Fruit fly (Drosophila melanogaster) whole organism, prepupa: ENCODE measurements around the gene f.

Source experiments
- CG15336 ChIP-seq: fragments of 200-800 bp; sonication (Bioruptor generic); IDR thresholded peaks from 2 replicates; pipeline ENCODE4 v1.3.6; 2022; ENCODE audit warnings: missing biosample characterization, missing genetic modification characterization
- CG6276 ChIP-seq: fragments of 200-800 bp; sonication (Bioruptor generic); optimal IDR thresholded peaks from 2 replicates; lab custom pipeline; 2017; ENCODE audit warnings: missing biosample characterization, mild to moderate bottlenecking, missing genetic modification characterization
- CG6854 ChIP-seq: fragments of 200-800 bp; sonication (Bioruptor generic); optimal IDR thresholded peaks from 2 replicates; lab custom pipeline; 2017; ENCODE audit warnings: missing biosample characterization, mild to moderate bottlenecking, missing genetic modification characterization
- CG8119 ChIP-seq: fragments of 200-800 bp; sonication (Bioruptor generic); IDR thresholded peaks from 3 replicates; pipeline ENCODE4 v1.3.6; 2022; ENCODE audit warnings: missing biosample characterization, missing genetic modification characterization
- Eip75B ChIP-seq: fragments of 200-800 bp; sonication (Bioruptor generic); optimal IDR thresholded peaks from 3 replicates; lab custom pipeline; 2016; ENCODE audit warnings: missing biosample characterization, missing genetic modification characterization
- Ets21C ChIP-seq: fragments of 200-800 bp; sonication (Bioruptor generic); optimal IDR thresholded peaks from 3 replicates; lab custom pipeline; 2016; ENCODE audit warnings: missing biosample characterization, missing genetic modification characterization
- Ets96B ChIP-seq: fragments of 200-800 bp; optimal IDR thresholded peaks from 2 replicates; lab custom pipeline; 2019; ENCODE audit warnings: missing biosample characterization, mild to moderate bottlenecking, missing genetic modification characterization, moderate library complexity
- OdsH ChIP-seq: fragments of 200-800 bp; sonication (Bioruptor generic); optimal IDR thresholded peaks from 3 replicates; lab custom pipeline; 2016; ENCODE audit warnings: missing biosample characterization, missing genetic modification characterization
- dac ChIP-seq: fragments of 200-800 bp; sonication (Bioruptor generic); optimal IDR thresholded peaks from 2 replicates; lab custom pipeline; 2017; ENCODE audit warnings: missing biosample characterization, mild to moderate bottlenecking, missing genetic modification characterization
- net ChIP-seq: fragments of 200-800 bp; sonication (Bioruptor generic); optimal IDR thresholded peaks from 3 replicates; lab custom pipeline; 2016; ENCODE audit warnings: missing biosample characterization, missing genetic modification characterization
- spab ChIP-seq: fragments of 200-800 bp; sonication (Bioruptor generic); optimal IDR thresholded peaks from 2 replicates; lab custom pipeline; 2017; ENCODE audit warnings: missing biosample characterization, mild to moderate bottlenecking, missing genetic modification characterization, missing genetic modification reagents
- vri ChIP-seq: fragments of 200-800 bp; sonication (Bioruptor generic); optimal IDR thresholded peaks from 3 replicates; lab custom pipeline; 2016; ENCODE audit warnings: missing biosample characterization, mild to moderate bottlenecking, missing genetic modification characterization

DNA sequence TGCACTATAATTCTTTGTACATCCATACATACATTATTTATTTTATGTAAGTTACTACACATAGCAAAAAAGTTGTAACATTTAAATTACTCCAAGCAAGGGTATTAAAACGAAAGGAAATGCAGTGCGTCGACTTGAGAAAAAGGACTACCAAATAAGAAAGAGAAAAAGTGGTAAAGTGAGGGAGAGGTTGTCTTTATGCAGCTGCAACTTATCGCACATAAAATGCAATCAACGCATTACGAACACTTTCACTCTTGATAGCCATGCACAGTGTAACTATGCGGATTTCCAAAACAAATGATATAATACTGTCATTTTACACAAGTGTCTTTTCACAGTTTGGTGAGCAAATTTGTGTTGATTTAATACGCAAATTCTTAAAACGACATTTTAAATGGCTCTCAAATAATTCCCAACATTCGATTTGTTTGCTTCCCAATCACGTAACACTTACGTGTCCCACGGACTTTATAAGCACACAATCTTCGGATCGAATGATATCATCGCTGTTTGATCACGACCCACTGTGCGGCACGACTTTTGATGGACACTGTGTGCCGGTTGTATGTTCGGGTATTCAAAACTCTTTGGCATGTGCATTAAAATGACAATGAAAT lies 64.4 kb downstream of the f start:
- TF ChIP-seq CG6854 (GFP tag; lab: Kevin White, UChicago) = peak; percentile 69
- TF ChIP-seq net (GFP tag; lab: Kevin White, UChicago) = peak; percentile 79
- peak; percentile 89 for TF ChIP-seq CG8119 (GFP tag; lab: Robert Waterston, UW)
- TF ChIP-seq CG6276 (GFP tag; lab: Kevin White, UChicago) = peak; percentile 79
- peak; percentile 74 for TF ChIP-seq vri (GFP tag; lab: Kevin White, UChicago)
- peak; percentile 90 for TF ChIP-seq CG15336 (GFP tag; lab: Robert Waterston, UW)
- TF ChIP-seq Eip75B (GFP tag; lab: Kevin White, UChicago) = peak; percentile 88
- peak; percentile 44 for TF ChIP-seq spab
- peak; percentile 89 for TF ChIP-seq Ets21C (GFP tag; lab: Kevin White, UChicago)
- TF ChIP-seq Ets96B (tag; lab: Kevin White, UChicago) = peak; percentile 57
- TF ChIP-seq dac (GFP tag; lab: Kevin White, UChicago) = peak; percentile 86
- TF ChIP-seq OdsH = peak; percentile 87
